Worm (Caenorhabditis elegans) whole organism, L3 larva: ENCODE data around the gene znf-782.

ENCODE experiments used
- nhr-25 ChIP-seq: sonication (generic microtip); optimal IDR thresholded peaks from 2 replicates; lab custom pipeline; 2017; ENCODE audit warnings: missing biosample characterization, missing genetic modification characterization
- nhr-28 ChIP-seq: fragments of 150-350 bp; optimal IDR thresholded peaks from 2 replicates; lab custom pipeline; 2014; ENCODE audit warnings: missing biosample characterization, missing genetic modification characterization

- TF ChIP-seq nhr-25 (no peak), nhr-28 (tag; lab: Kevin White, UChicago) (no peak)
Measured at ce11 chrIV:1010212-1010611, 57.1 kb downstream of the znf-782 start, which contains the start of gene atg-3.
